Fruit fly (Drosophila melanogaster): Measurements from ENCODE around the gene Elp1.

The Elp1 gene

DNA sequence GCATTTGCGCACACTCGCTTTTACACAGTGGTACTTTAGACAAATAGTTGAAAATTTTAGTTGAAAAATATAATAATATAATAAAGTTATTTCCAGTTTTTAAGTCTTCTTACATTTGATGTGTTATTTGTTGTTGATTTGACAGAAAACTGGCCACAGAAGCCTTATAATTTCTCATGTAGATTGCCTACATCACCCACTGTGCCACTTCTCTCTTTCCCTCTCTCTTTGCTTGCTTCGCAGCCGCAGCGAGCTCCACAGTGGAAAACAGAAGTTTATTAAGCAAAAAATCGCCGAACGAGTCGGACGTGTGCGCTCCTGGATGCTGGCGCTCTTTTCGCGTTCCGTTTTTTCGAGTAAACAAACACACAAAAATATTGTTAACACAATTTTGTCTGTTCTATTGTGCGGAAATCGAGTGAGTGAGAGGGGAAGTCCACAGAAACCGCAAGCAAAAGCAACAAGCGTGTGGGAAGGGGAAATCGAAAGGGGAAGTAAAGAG, 5.2 kb downstream of the Elp1 start, which contains the start of gene CG42327 (continued):
- TF ChIP-seq nom (GFP tag; optimal IDR thresholded peaks at IDR 0.05) (peak; percentile 84), ind (GFP tag; optimal IDR thresholded peaks at IDR 0.05) (peak; percentile 89), twi (tag; optimal IDR thresholded peaks at IDR 0.05) (peak; percentile 72), cg (GFP tag; optimal IDR thresholded peaks at IDR 0.05) (peak; percentile 52), Doc3 (GFP tag; IDR thresholded peaks at IDR 0.05; ENCODE audit: partially characterized antibody) (no peak), pum (GFP tag; optimal IDR thresholded peaks at IDR 0.05) (peak; percentile 83), Meics (GFP tag; optimal IDR thresholded peaks at IDR 0.05) (peak; percentile 90), so (GFP tag; IDR thresholded peaks at IDR 0.05) (peak; percentile 95), CG33557 (GFP tag; optimal IDR thresholded peaks at IDR 0.05) (peak; percentile 73), B-H1 (GFP tag; IDR thresholded peaks at IDR 0.05) (peak; percentile 94), GATAe (GFP tag; conservative IDR thresholded peaks at IDR 0.05) (peak; percentile 45; the same call in 1 of the 2 replicates), dysf (GFP tag; IDR thresholded peaks at IDR 0.05) (peak; percentile 94), CG7271 (tag; optimal IDR thresholded peaks at IDR 0.05) (peak; percentile 88), CG6175 (GFP tag; IDR thresholded peaks at IDR 0.05) (peak; percentile 78; the same call in 2 of the 3 replicates), CG12942 (GFP tag; optimal IDR thresholded peaks at IDR 0.05) (peak; percentile 85), CG14050 (GFP tag; IDR thresholded peaks at IDR 0.05) (peak; percentile 94), hbn (GFP tag; IDR thresholded peaks at IDR 0.05; ENCODE audit: partially characterized antibody) (no peak), jumu (GFP tag; optimal IDR thresholded peaks at IDR 0.05) (peak; percentile 84), Xbp1 (GFP tag; optimal IDR thresholded peaks at IDR 0.05) (peak; percentile 96), bsh (GFP tag; optimal IDR thresholded peaks at IDR 0.05) (peak; percentile 91 to 98), CG8765 (GFP tag; IDR thresholded peaks at IDR 0.05) (peak; percentile 89), CG15696 (tag; optimal IDR thresholded peaks at IDR 0.05) (peak; percentile 82), CG13123 (GFP tag; optimal IDR thresholded peaks at IDR 0.05) (peak; percentile 90), Blimp-1 (GFP tag; optimal IDR thresholded peaks at IDR 0.05) (peak; percentile 97), CG1792 (GFP tag; optimal IDR thresholded peaks at IDR 0.05) (peak; percentile 65), CG6683 (GFP tag; optimal IDR thresholded peaks at IDR 0.05) (peak; percentile 88), CG8924 (tag; optimal IDR thresholded peaks at IDR 0.05) (peak; percentile 95), CG2202 (tag; optimal IDR thresholded peaks at IDR 0.05) (peak; percentile 93), HLH3B (GFP tag; IDR thresholded peaks at IDR 0.05) (peak; percentile 96), unc-4 (GFP tag; IDR thresholded peaks at IDR 0.05; ENCODE audit: partially characterized antibody) (no peak; the same call in 1 of the 2 replicates), oc (tag; optimal IDR thresholded peaks at IDR 0.05) (peak; percentile 98), bowl (GFP tag; IDR thresholded peaks at IDR 0.05) (peak; percentile 83), Sox100B (GFP tag; optimal IDR thresholded peaks at IDR 0.05) (peak; percentile 92), aop (GFP tag; IDR thresholded peaks at IDR 0.05) (peak; percentile 61; the same call in 1 of the 2 replicates), Ptx1 (GFP tag; IDR thresholded peaks at IDR 0.05) (peak; percentile 96), ttk (GFP tag; IDR thresholded peaks at IDR 0.05) (peak; percentile 93), caup (GFP tag; optimal IDR thresholded peaks at IDR 0.05; ENCODE audit: severe bottlenecking) (peak; percentile 89), inv (GFP tag; IDR thresholded peaks at IDR 0.05; ENCODE audit: partially characterized antibody) (peak; percentile 16; the same call in 1 of the 2 replicates), CG10267 (tag; optimal IDR thresholded peaks at IDR 0.05) (peak; percentile 90), CG10366 (GFP tag; IDR thresholded peaks at IDR 0.05) (peak; percentile 96), CG7745 (tag; optimal IDR thresholded peaks at IDR 0.05) (peak; percentile 27), wek (GFP tag; optimal IDR thresholded peaks at IDR 0.05) (peak; percentile 60), knrl (GFP tag; IDR thresholded peaks at IDR 0.05; ENCODE audit: partially characterized antibody) (no peak; the same call in 2 of the 3 replicates), CG31365 (tag; optimal IDR thresholded peaks at IDR 0.05) (peak; percentile 54), CG9609 (GFP tag; optimal IDR thresholded peaks at IDR 0.05) (peak; percentile 79), CG11247 (GFP tag; IDR thresholded peaks at IDR 0.05) (peak; percentile 91), kay (GFP tag; optimal IDR thresholded peaks at IDR 0.05) (peak; percentile 82), disco-r (GFP tag; optimal IDR thresholded peaks at IDR 0.05) (peak; percentile 65), CG9817 (tag; optimal IDR thresholded peaks at IDR 0.05) (peak; percentile 59)
